Fruit fly (Drosophila melanogaster): Measurements from ENCODE around the gene Ucp4B.
A peak's percentile ranks its signal among the peaks of the same experiment; 100 is the strongest.

Ucp4B gene

DNA sequence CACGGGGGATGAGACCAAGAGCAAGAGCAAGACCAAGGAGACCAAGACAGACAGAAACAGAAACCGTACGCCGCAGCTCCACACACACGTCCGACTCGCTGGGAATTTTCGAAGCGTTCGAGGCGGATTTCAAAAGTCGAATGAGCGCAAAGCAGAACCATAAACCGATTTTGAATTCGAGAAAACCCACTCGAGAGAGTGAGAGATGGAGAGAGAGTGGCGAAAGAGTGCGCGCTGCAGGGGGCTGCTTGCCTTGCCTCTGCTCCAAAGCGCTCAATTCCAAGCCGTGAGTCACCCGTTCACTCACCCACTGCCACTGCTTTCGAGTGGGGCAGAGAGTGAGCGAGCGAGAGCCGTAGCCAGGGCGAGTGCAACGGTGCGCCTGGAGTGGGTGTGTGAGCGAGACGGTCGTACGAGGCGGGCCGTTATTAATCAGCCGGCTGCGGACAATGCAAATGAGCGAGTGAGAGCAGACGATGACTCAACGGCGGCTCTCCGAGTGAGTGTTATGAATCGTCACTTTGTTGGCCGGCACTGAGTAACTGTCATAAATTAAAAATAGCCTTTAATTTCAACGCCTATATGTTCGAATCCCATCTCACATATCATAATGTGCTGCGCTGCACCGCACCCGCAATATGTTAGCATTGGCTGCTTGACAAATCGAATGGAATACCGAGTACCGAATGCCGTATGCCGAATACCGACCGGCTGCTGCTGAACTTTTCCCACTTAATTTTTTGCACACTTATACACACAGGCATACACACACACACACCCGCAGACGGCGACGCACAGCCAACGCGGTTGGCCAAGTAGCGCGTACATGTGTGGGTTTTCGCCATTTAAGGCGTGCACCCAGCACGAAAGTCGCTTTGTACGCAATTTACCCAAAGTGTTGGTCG, 10.6 kb downstream of the Ucp4B start:
- peak; percentile 11 for TF ChIP-seq HLH106 (tag; optimal IDR thresholded peaks at IDR 0.05)
- no peak for TF ChIP-seq Dfd (GFP tag; optimal IDR thresholded peaks at IDR 0.05)
- no peak for TF ChIP-seq tai (GFP tag; optimal IDR thresholded peaks at IDR 0.05)
- TF ChIP-seq Hr83 (GFP tag; optimal IDR thresholded peaks at IDR 0.05; ENCODE audit: poor library complexity, severe bottlenecking), result peak; percentile 75
- TF ChIP-seq Abd-B (GFP tag; optimal IDR thresholded peaks at IDR 0.05), result no peak
- peak; percentile 70 for TF ChIP-seq rgr (GFP tag; optimal IDR thresholded peaks at IDR 0.05)
- TF ChIP-seq Myc (optimal IDR thresholded peaks at IDR 0.05), result no peak
- TF ChIP-seq dsf (GFP tag; optimal IDR thresholded peaks at IDR 0.05; ENCODE audit: borderline replicate concordance), result no peak
- TF ChIP-seq CrebA (GFP tag; optimal IDR thresholded peaks at IDR 0.05; ENCODE audit: borderline replicate concordance), result peak; percentile 84
- TF ChIP-seq fru (GFP tag; optimal IDR thresholded peaks at IDR 0.05), result peak; percentile 25
- TF ChIP-seq lola (GFP tag; optimal IDR thresholded peaks at IDR 0.05), result no peak
- TF ChIP-seq Hnf4 (GFP tag; optimal IDR thresholded peaks at IDR 0.05), result peak; percentile 50
- TF ChIP-seq Mio (GFP tag; optimal IDR thresholded peaks at IDR 0.05), result peak; percentile 40
- no peak for TF ChIP-seq pan (optimal IDR thresholded peaks at IDR 0.05)
- no peak for TF ChIP-seq usp (GFP tag; optimal IDR thresholded peaks at IDR 0.05)
- TF ChIP-seq CG32264 (GFP tag; optimal IDR thresholded peaks at IDR 0.05), result peak; percentile 31
- TF ChIP-seq psq (GFP tag; optimal IDR thresholded peaks at IDR 0.05), result peak; percentile 56
- peak; percentile 39 for TF ChIP-seq sage (GFP tag; optimal IDR thresholded peaks at IDR 0.05)
- TF ChIP-seq sv (GFP tag; optimal IDR thresholded peaks at IDR 0.05), result no peak
- no peak for TF ChIP-seq Hr78 (GFP tag; optimal IDR thresholded peaks at IDR 0.05)
- peak; percentile 58 for TF ChIP-seq brk (GFP tag; optimal IDR thresholded peaks at IDR 0.05)
- peak; percentile 85 to 94 for TF ChIP-seq dl (GFP tag; optimal IDR thresholded peaks at IDR 0.05; ENCODE audit: insufficient read depth in 1 of 2, partially characterized antibody in 2 of 2)
- peak; percentile 81 for TF ChIP-seq Rel (GFP tag; optimal IDR thresholded peaks at IDR 0.05)
- peak; percentile 71 for TF ChIP-seq Rel (tag; optimal IDR thresholded peaks at IDR 0.05)
- peak; percentile 35 for TF ChIP-seq ey (GFP tag; optimal IDR thresholded peaks at IDR 0.05)
- peak; percentile 54 for TF ChIP-seq OdsH (GFP tag; optimal IDR thresholded peaks at IDR 0.05)
- no peak for TF ChIP-seq dmrt93B (GFP tag; optimal IDR thresholded peaks at IDR 0.05)
- TF ChIP-seq Jra (GFP tag; optimal IDR thresholded peaks at IDR 0.05), result peak; percentile 98
- TF ChIP-seq Dif (GFP tag; optimal IDR thresholded peaks at IDR 0.05; ENCODE audit: partially characterized antibody), result peak; percentile 95
- no peak for TF ChIP-seq N (GFP tag; optimal IDR thresholded peaks at IDR 0.05)
- no peak for TF ChIP-seq Vsx2 (GFP tag; optimal IDR thresholded peaks at IDR 0.05; ENCODE audit: partially characterized antibody)
- TF ChIP-seq CG9705 (GFP tag; optimal IDR thresholded peaks at IDR 0.05), result no peak
- TF ChIP-seq h (GFP tag; optimal IDR thresholded peaks at IDR 0.05), result peak; percentile 77
- peak; percentile 62 for TF ChIP-seq br (GFP tag; optimal IDR thresholded peaks at IDR 0.05)
- TF ChIP-seq woc (GFP tag; optimal IDR thresholded peaks at IDR 0.05), result peak; percentile 26
- no peak for TF ChIP-seq jim (GFP tag; optimal IDR thresholded peaks at IDR 0.05)
- no peak for TF ChIP-seq GATAd (GFP tag; optimal IDR thresholded peaks at IDR 0.05)
- TF ChIP-seq foxo (GFP tag; optimal IDR thresholded peaks at IDR 0.05), result peak; percentile 45 to 46
- TF ChIP-seq Sp1 (GFP tag; optimal IDR thresholded peaks at IDR 0.05), result peak; percentile 71

- TF ChIP-seq Myc (optimal IDR thresholded peaks at IDR 0.05), result no peak
- TF ChIP-seq Mio (GFP tag; optimal IDR thresholded peaks at IDR 0.05), result no peak
- TF ChIP-seq Dfd (GFP tag; optimal IDR thresholded peaks at IDR 0.05), result no peak
- TF ChIP-seq br (GFP tag; optimal IDR thresholded peaks at IDR 0.05), result no peak
- no peak for TF ChIP-seq lola (GFP tag; optimal IDR thresholded peaks at IDR 0.05)
- TF ChIP-seq Sp1 (GFP tag; optimal IDR thresholded peaks at IDR 0.05), result peak; percentile 37
- no peak for TF ChIP-seq Rel (GFP tag; optimal IDR thresholded peaks at IDR 0.05)
- peak; percentile 89 for TF ChIP-seq Rel (tag; optimal IDR thresholded peaks at IDR 0.05)
- no peak for TF ChIP-seq CrebA (GFP tag; optimal IDR thresholded peaks at IDR 0.05; ENCODE audit: borderline replicate concordance)
- no peak for TF ChIP-seq CG32264 (GFP tag; optimal IDR thresholded peaks at IDR 0.05)
- no peak for TF ChIP-seq Jra (GFP tag; optimal IDR thresholded peaks at IDR 0.05)
- no peak for TF ChIP-seq brk (GFP tag; optimal IDR thresholded peaks at IDR 0.05)
- TF ChIP-seq tai (GFP tag; optimal IDR thresholded peaks at IDR 0.05), result peak; percentile 45
- TF ChIP-seq Hnf4 (GFP tag; optimal IDR thresholded peaks at IDR 0.05), result peak; percentile 43
- no peak for TF ChIP-seq Dif (GFP tag; optimal IDR thresholded peaks at IDR 0.05; ENCODE audit: partially characterized antibody)
- TF ChIP-seq Hr78 (GFP tag; optimal IDR thresholded peaks at IDR 0.05), result no peak
- no peak for TF ChIP-seq sv (GFP tag; optimal IDR thresholded peaks at IDR 0.05)
- TF ChIP-seq sage (GFP tag; optimal IDR thresholded peaks at IDR 0.05), result no peak
- no peak for TF ChIP-seq dl (GFP tag; optimal IDR thresholded peaks at IDR 0.05; ENCODE audit: insufficient read depth in 1 of 2, partially characterized antibody in 2 of 2)
- no peak for TF ChIP-seq usp (GFP tag; optimal IDR thresholded peaks at IDR 0.05)
- peak; percentile 19 for TF ChIP-seq fru (GFP tag; optimal IDR thresholded peaks at IDR 0.05)
- no peak for TF ChIP-seq CG9705 (GFP tag; optimal IDR thresholded peaks at IDR 0.05)
- TF ChIP-seq foxo (GFP tag; optimal IDR thresholded peaks at IDR 0.05), result peak in 1 of 2 experiments; percentile 53
- TF ChIP-seq Hr83 (GFP tag; optimal IDR thresholded peaks at IDR 0.05; ENCODE audit: poor library complexity, severe bottlenecking), result peak; percentile 65
- TF ChIP-seq dmrt93B (GFP tag; optimal IDR thresholded peaks at IDR 0.05), result no peak
- no peak for TF ChIP-seq Abd-B (GFP tag; optimal IDR thresholded peaks at IDR 0.05)
- TF ChIP-seq Vsx2 (GFP tag; optimal IDR thresholded peaks at IDR 0.05; ENCODE audit: partially characterized antibody), result no peak
- TF ChIP-seq OdsH (GFP tag; optimal IDR thresholded peaks at IDR 0.05), result no peak
- TF ChIP-seq psq (GFP tag; optimal IDR thresholded peaks at IDR 0.05), result no peak
- peak; percentile 29 for TF ChIP-seq rgr (GFP tag; optimal IDR thresholded peaks at IDR 0.05)
- no peak for TF ChIP-seq dsf (GFP tag; optimal IDR thresholded peaks at IDR 0.05; ENCODE audit: borderline replicate concordance)
- TF ChIP-seq h (GFP tag; optimal IDR thresholded peaks at IDR 0.05), result peak; percentile 39
- peak; percentile 36 for TF ChIP-seq HLH106 (tag; optimal IDR thresholded peaks at IDR 0.05)
- TF ChIP-seq GATAd (GFP tag; optimal IDR thresholded peaks at IDR 0.05), result no peak
- no peak for TF ChIP-seq pan (optimal IDR thresholded peaks at IDR 0.05)
- no peak for TF ChIP-seq N (GFP tag; optimal IDR thresholded peaks at IDR 0.05)
- peak; percentile 56 for TF ChIP-seq woc (GFP tag; optimal IDR thresholded peaks at IDR 0.05)
- TF ChIP-seq jim (GFP tag; optimal IDR thresholded peaks at IDR 0.05), result no peak
- peak; percentile 45 for TF ChIP-seq ey (GFP tag; optimal IDR thresholded peaks at IDR 0.05)
These were observed 11.3 kb downstream of the Ucp4B start, which contains the start of gene chic for dm6 chr2L:5980862-5981432. Gene chic, minus strand, starts transcription at chr2L:5981018.
